Fruit fly (Drosophila melanogaster) whole organism, embryonic: Measurements from ENCODE around the gene hyd.
A peak's percentile ranks its signal among the peaks of the same experiment; 100 is the strongest.

Source experiments
- Aef1 ChIP-seq: fragments of 200-800 bp; sonication (Bioruptor generic); IDR thresholded peaks from 3 replicates; pipeline ENCODE4 v1.3.6; 2022; ENCODE audit warnings: missing biosample characterization, missing genetic modification characterization
- CG10565 ChIP-seq: fragments of 200-800 bp; sonication (Bioruptor generic); optimal IDR thresholded peaks from 3 replicates; lab custom pipeline; 2016; ENCODE audit warnings: missing biosample characterization, mild to moderate bottlenecking, missing genetic modification characterization
- CG10979 ChIP-seq: fragments of 200-800 bp; sonication (Bioruptor generic); optimal IDR thresholded peaks from 2 replicates; lab custom pipeline; 2018; ENCODE audit warnings: missing biosample characterization, mild to moderate bottlenecking, missing genetic modification characterization, moderate library complexity
- CG13424 ChIP-seq: fragments of 200-800 bp; sonication (Bioruptor generic); optimal IDR thresholded peaks from 2 replicates; lab custom pipeline; 2019; ENCODE audit warnings: missing biosample characterization, mild to moderate bottlenecking, missing genetic modification characterization, moderate library complexity
- CG15073 ChIP-seq: fragments of 200-800 bp; sonication (Bioruptor generic); optimal IDR thresholded peaks from 2 replicates; lab custom pipeline; 2016; ENCODE audit warnings: missing biosample characterization, missing genetic modification characterization
- CG16815 ChIP-seq: fragments of 200-800 bp; sonication (Bioruptor generic); optimal IDR thresholded peaks from 3 replicates; lab custom pipeline; 2017; ENCODE audit warnings: missing biosample characterization, mild to moderate bottlenecking, missing genetic modification characterization
- CG17802 ChIP-seq: fragments of 200-800 bp; sonication (Bioruptor generic); optimal IDR thresholded peaks from 2 replicates; lab custom pipeline; 2018; ENCODE audit warnings: missing biosample characterization, mild to moderate bottlenecking, missing genetic modification characterization, moderate library complexity
- CG18476 ChIP-seq: fragments of 200-800 bp; sonication (Bioruptor generic); optimal IDR thresholded peaks from 2 replicates; lab custom pipeline; 2016; ENCODE audit warnings: missing biosample characterization, mild to moderate bottlenecking, missing genetic modification characterization
- CG3838 ChIP-seq: fragments of 200-800 bp; sonication (Bioruptor generic); optimal IDR thresholded peaks from 3 replicates; lab custom pipeline; 2016; ENCODE audit warnings: missing biosample characterization, missing genetic modification characterization
- CG4282 ChIP-seq: fragments of 200-800 bp; sonication (Bioruptor generic); optimal IDR thresholded peaks from 2 replicates; lab custom pipeline; 2016; ENCODE audit warnings: missing biosample characterization, missing genetic modification characterization
- CG9609 ChIP-seq: fragments of 200-800 bp; sonication (Bioruptor generic); optimal IDR thresholded peaks from 3 replicates; lab custom pipeline; 2016; ENCODE audit warnings: missing biosample characterization, missing genetic modification characterization
- CkIIα-i1 ChIP-seq: fragments of 200-800 bp; sonication (Bioruptor generic); IDR thresholded peaks from 2 replicates; pipeline ENCODE4 v1.3.6; 2022; ENCODE audit warnings: missing biosample characterization, missing genetic modification characterization
- Dip2 ChIP-seq: fragments of 200-800 bp; sonication (Bioruptor generic); IDR thresholded peaks from 2 replicates; pipeline ENCODE4 v1.3.6; 2022; ENCODE audit warnings: missing biosample characterization, missing genetic modification characterization
- Fer3 ChIP-seq: fragments of 200-800 bp; sonication (Bioruptor generic); optimal IDR thresholded peaks from 2 replicates; lab custom pipeline; 2018; ENCODE audit warnings: missing biosample characterization, mild to moderate bottlenecking, missing genetic modification characterization, moderate library complexity
- Hr3 ChIP-seq: fragments of 200-800 bp; sonication (Bioruptor generic); optimal IDR thresholded peaks from 3 replicates; lab custom pipeline; 2016; ENCODE audit warnings: missing biosample characterization, missing genetic modification characterization
- Hr78 ChIP-seq, 2 experiments: fragments of 200-800 bp in 1 of 2; fragments of >200 bp in 1 of 2; sonication (Bioruptor generic) in 1 of 2; optimal IDR thresholded peaks; 2 replicates each; lab custom pipeline; 2017 to 2019; ENCODE audit warnings: missing biosample characterization in 2 of 2, missing genetic modification characterization in 2 of 2, mild to moderate bottlenecking in 1 of 2, moderate library complexity in 1 of 2
- Meics ChIP-seq: fragments of 200-800 bp; sonication (Bioruptor generic); optimal IDR thresholded peaks from 2 replicates; lab custom pipeline; 2017; ENCODE audit warnings: missing biosample characterization, mild to moderate bottlenecking, missing genetic modification characterization
- NC2β ChIP-seq: fragments of 200-800 bp; sonication (Bioruptor generic); optimal IDR thresholded peaks from 2 replicates; lab custom pipeline; 2016; ENCODE audit warnings: missing biosample characterization, missing genetic modification characterization
- NK7.1 ChIP-seq: fragments of 200-800 bp; sonication (Bioruptor generic); optimal IDR thresholded peaks from 3 replicates; lab custom pipeline; 2016; ENCODE audit warnings: missing biosample characterization, missing genetic modification characterization
- PHDP ChIP-seq: fragments of 200-800 bp; sonication (Bioruptor generic); optimal IDR thresholded peaks from 3 replicates; lab custom pipeline; 2018; ENCODE audit warnings: missing biosample characterization, mild to moderate bottlenecking, missing genetic modification characterization, moderate library complexity
- Pdp1 ChIP-seq, 2 experiments: fragments of 200-800 bp; sonication (Bioruptor generic); optimal IDR thresholded peaks; 3 replicates each; lab custom pipeline; 2016; ENCODE audit warnings: missing biosample characterization in 2 of 2, missing genetic modification characterization in 2 of 2, mild to moderate bottlenecking in 1 of 2, moderate library complexity in 1 of 2
- Side ChIP-seq: fragments of 200-800 bp; sonication (Bioruptor generic); optimal IDR thresholded peaks from 2 replicates; lab custom pipeline; 2016; ENCODE audit warnings: missing biosample characterization, missing genetic modification characterization
- Sin3A ChIP-seq: fragments of >200 bp; optimal IDR thresholded peaks from 2 replicates; lab custom pipeline; 2018
- Sry-β ChIP-seq: fragments of 200-800 bp; sonication (Bioruptor generic); optimal IDR thresholded peaks from 2 replicates; lab custom pipeline; 2018; ENCODE audit warnings: missing biosample characterization, mild to moderate bottlenecking, missing genetic modification characterization, moderate library complexity
- Trl ChIP-seq, 3 experiments: fragments of >200 bp in 2 of 3; fragments of 200-800 bp in 1 of 3; sonication (Bioruptor generic) in 1 of 3; optimal IDR thresholded peaks; 2 replicates in 1 of 3; 3 replicates in 2 of 3; lab custom pipeline; 2016 to 2017; ENCODE audit warnings: missing biosample characterization in 1 of 3, missing genetic modification characterization in 1 of 3
- Usf ChIP-seq: fragments of 200-800 bp; sonication (Bioruptor generic); optimal IDR thresholded peaks from 2 replicates; lab custom pipeline; 2017; ENCODE audit warnings: missing genotype, missing biosample characterization, missing genetic modification characterization
- Xrp1 ChIP-seq: fragments of 200-800 bp; sonication (Bioruptor generic); IDR thresholded peaks from 2 replicates; pipeline ENCODE4 v1.3.6; 2022; ENCODE audit warnings: missing biosample characterization, missing genetic modification characterization
- ap ChIP-seq: fragments of 200-800 bp; sonication (Bioruptor generic); IDR thresholded peaks from 2 replicates; pipeline ENCODE4 v1.3.6; 2022; ENCODE audit warnings: missing biosample characterization, missing genetic modification characterization
- ase ChIP-seq: fragments of 200-800 bp; sonication (Bioruptor generic); IDR thresholded peaks from 3 replicates; pipeline ENCODE4 v1.3.6; 2022; ENCODE audit warnings: missing biosample characterization, missing genetic modification characterization
- az2 ChIP-seq: fragments of 200-800 bp; sonication (Bioruptor generic); optimal IDR thresholded peaks from 3 replicates; lab custom pipeline; 2016; ENCODE audit warnings: missing biosample characterization, missing genetic modification characterization
- bigmax ChIP-seq: fragments of 200-800 bp; sonication (Bioruptor generic); optimal IDR thresholded peaks from 2 replicates; lab custom pipeline; 2018; ENCODE audit warnings: missing biosample characterization, mild to moderate bottlenecking, missing genetic modification characterization
- btn ChIP-seq: fragments of 200-800 bp; sonication (Bioruptor generic); optimal IDR thresholded peaks from 2 replicates; lab custom pipeline; 2016; ENCODE audit warnings: missing biosample characterization, missing genetic modification characterization
- crol ChIP-seq: fragments of 200-800 bp; sonication (Bioruptor generic); IDR thresholded peaks from 2 replicates; pipeline ENCODE4 v1.3.6; 2022; ENCODE audit warnings: missing biosample characterization, missing genetic modification characterization
- esg ChIP-seq: fragments of 200-800 bp; sonication (Bioruptor generic); conservative IDR thresholded peaks from 2 replicates; pipeline ENCODE4 v1.3.6; 2022; ENCODE audit warnings: missing biosample characterization, missing genetic modification characterization
- ftz-f1 ChIP-seq: fragments of 200-800 bp; sonication (Bioruptor generic); optimal IDR thresholded peaks from 2 replicates; lab custom pipeline; 2016; ENCODE audit warnings: missing biosample characterization, missing genetic modification characterization
- hkb ChIP-seq, 2 experiments: fragments of 200-800 bp in 1 of 2; fragments of >200 bp in 1 of 2; sonication (Bioruptor generic) in 1 of 2; IDR thresholded peaks in 1 of 2; optimal IDR thresholded peaks in 1 of 2; 2 replicates each; pipeline versions ENCODE4 v1.3.6 to Lab custom; 2017 to 2022; ENCODE audit warnings: missing biosample characterization in 1 of 2, missing genetic modification characterization in 1 of 2
- kni ChIP-seq: fragments of 200-800 bp; sonication (Bioruptor generic); optimal IDR thresholded peaks from 3 replicates; lab custom pipeline; 2017; ENCODE audit warnings: mild to moderate bottlenecking, missing biosample characterization, missing genetic modification reagents, missing genetic modification characterization
- lmd ChIP-seq: fragments of 200-800 bp; sonication (Bioruptor generic); IDR thresholded peaks from 2 replicates; pipeline ENCODE4 v1.3.6; 2022; ENCODE audit warnings: missing biosample characterization, missing genetic modification characterization
- maf-S ChIP-seq: fragments of 200-800 bp; sonication (Bioruptor generic); optimal IDR thresholded peaks from 2 replicates; lab custom pipeline; 2016; ENCODE audit warnings: missing biosample characterization, missing genetic modification characterization
- nerfin-1 ChIP-seq: fragments of 200-800 bp; sonication (Bioruptor generic); optimal IDR thresholded peaks from 3 replicates; lab custom pipeline; 2019; ENCODE audit warnings: missing biosample characterization, mild to moderate bottlenecking, missing genetic modification characterization, moderate library complexity
- rib ChIP-seq: fragments of 200-800 bp; sonication (Bioruptor generic); IDR thresholded peaks from 2 replicates; pipeline ENCODE4 v1.3.6; 2022; ENCODE audit warnings: missing biosample characterization, missing genetic modification characterization
- shn ChIP-seq: fragments of 200-800 bp; sonication (Bioruptor generic); optimal IDR thresholded peaks from 3 replicates; lab custom pipeline; 2016; ENCODE audit warnings: missing biosample characterization, missing genetic modification characterization
- stc ChIP-seq: fragments of 200-800 bp; sonication (Bioruptor generic); IDR thresholded peaks from 2 replicates; pipeline ENCODE4 v1.3.6; 2022; ENCODE audit warnings: missing biosample characterization, missing genetic modification characterization
- tgo ChIP-seq: fragments of 200-800 bp; sonication (Bioruptor generic); IDR thresholded peaks from 3 replicates; pipeline ENCODE4 v1.3.6; 2022; ENCODE audit warnings: missing biosample characterization, missing genetic modification characterization
- tll ChIP-seq, 2 experiments: fragments of 200-800 bp in 1 of 2; fragments of >200 bp in 1 of 2; sonication (Bioruptor generic) in 1 of 2; optimal IDR thresholded peaks; 2 replicates each; lab custom pipeline; 2017 to 2019; ENCODE audit warnings: missing biosample characterization in 2 of 2, missing genetic modification characterization in 2 of 2, mild to moderate bottlenecking in 1 of 2, moderate library complexity in 1 of 2
- trem ChIP-seq: fragments of 200-800 bp; optimal IDR thresholded peaks from 3 replicates; lab custom pipeline; 2019; ENCODE audit warnings: missing biosample characterization, mild to moderate bottlenecking, missing genetic modification characterization, moderate library complexity
- unpg ChIP-seq: fragments of 200-800 bp; sonication (Bioruptor generic); optimal IDR thresholded peaks from 3 replicates; lab custom pipeline; 2018; ENCODE audit warnings: missing biosample characterization, mild to moderate bottlenecking, missing genetic modification characterization, moderate library complexity
- z ChIP-seq: fragments of 200-800 bp; sonication (Bioruptor generic); IDR thresholded peaks from 3 replicates; pipeline ENCODE4 v1.3.6; 2022; ENCODE audit warnings: missing biosample characterization, missing genetic modification characterization

hyd gene

dm6 chr3R:9774147-9774546 is 48.7 kb upstream of the hyd start, which contains the start of gene Whamy (continued):
- TF ChIP-seq Sin3A (lab: Kevin White, UChicago) (no peak), Side (GFP tag; lab: Kevin White, UChicago) (no peak), Pdp1 (GFP tag; optimal IDR thresholded peaks at IDR 0.05; lab: Kevin White, UChicago) (peak in 1 of 2 experiments; percentile 9), Sry-β (GFP tag; lab: Kevin White, UChicago) (no peak), nerfin-1 (tag; lab: Kevin White, UChicago) (no peak), btn (GFP tag; lab: Kevin White, UChicago) (no peak), stc (GFP tag; lab: Robert Waterston, UW) (no peak)

DNA sequence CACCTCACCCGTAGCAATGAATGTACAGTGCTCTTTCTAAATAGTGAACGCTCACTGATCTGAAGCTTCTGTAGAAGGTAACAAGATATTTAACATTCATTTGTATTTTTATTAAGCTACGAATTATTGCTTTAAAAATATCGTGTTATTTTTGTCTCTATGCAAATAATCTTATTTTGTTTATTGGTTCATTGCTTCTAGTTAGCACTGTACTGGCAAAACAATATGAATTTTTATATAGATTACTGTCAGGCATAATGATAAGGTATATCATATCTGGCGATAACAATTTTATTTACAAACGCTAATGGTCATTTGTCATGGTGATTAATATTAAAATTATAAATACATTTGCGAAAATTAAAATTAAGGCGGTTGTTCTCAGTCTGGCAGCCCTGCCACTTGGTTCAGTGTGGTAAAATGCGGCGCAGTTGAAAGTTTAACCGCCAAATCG is 46.1 kb upstream of the hyd start, which contains the start of gene CG9471:
CG9471 (minus strand) TSS at position 24 of the 454 bp plus-strand sequence.
- TF ChIP-seq rib: peak; percentile 81
- TF ChIP-seq Trl (optimal IDR thresholded peaks at IDR 0.05; lab: Kevin White, UChicago): no peak
- peak; percentile 93 for TF ChIP-seq Trl (GFP tag; optimal IDR thresholded peaks at IDR 0.05; lab: Kevin White, UChicago)
- TF ChIP-seq z (GFP tag; lab: Robert Waterston, UW): peak; percentile 32; the same call in 2 of the 3 replicates
- TF ChIP-seq kni (GFP tag; lab: Kevin White, UChicago): peak; percentile 30
- TF ChIP-seq ap (GFP tag; lab: Robert Waterston, UW): peak; percentile 90
- peak; percentile 1 for TF ChIP-seq bigmax (GFP tag; lab: Kevin White, UChicago)
- peak in 1 of 2 experiments; percentile 73 for TF ChIP-seq Hr78 (GFP tag; optimal IDR thresholded peaks at IDR 0.05; lab: Kevin White, UChicago)
- TF ChIP-seq CG4282: peak; percentile 65
- TF ChIP-seq tgo (GFP tag; lab: Robert Waterston, UW): peak; percentile 92
- TF ChIP-seq Hr3: peak; percentile 91
- TF ChIP-seq Meics: peak; percentile 93
- TF ChIP-seq CG13424 (tag; lab: Kevin White, UChicago): peak; percentile 90
- peak; percentile 85 for TF ChIP-seq NK7.1
- peak; percentile 91 for TF ChIP-seq ase (GFP tag; lab: Robert Waterston, UW)
- TF ChIP-seq trem: peak; percentile 90
- peak; percentile 86 for TF ChIP-seq CG10979 (tag; lab: Kevin White, UChicago)
- TF ChIP-seq maf-S: peak; percentile 86
- TF ChIP-seq unpg (GFP tag; lab: Kevin White, UChicago): peak; percentile 94
- peak; percentile 92 for TF ChIP-seq esg (GFP tag; lab: Robert Waterston, UW)
- TF ChIP-seq crol (GFP tag; lab: Robert Waterston, UW): 0 out of 2 replicates have a peak, but pooled peaks have one; percentile 6
- TF ChIP-seq Aef1 (GFP tag; lab: Robert Waterston, UW): peak; percentile 91
- TF ChIP-seq CG18476: peak; percentile 89
- peak; percentile 84 for TF ChIP-seq CG9609 (GFP tag; lab: Kevin White, UChicago)
- peak; percentile 93 for TF ChIP-seq az2 (GFP tag; lab: Kevin White, UChicago)
- TF ChIP-seq Xrp1: peak; percentile 95
- TF ChIP-seq shn (GFP tag; lab: Kevin White, UChicago): peak; percentile 79
- TF ChIP-seq Dip2 (GFP tag; lab: Robert Waterston, UW): peak; percentile 25; the same call in 1 of the 2 replicates
- TF ChIP-seq CG17802 (tag; lab: Kevin White, UChicago): peak; percentile 50
- peak; percentile 29 for TF ChIP-seq ftz-f1
- peak; percentile 89 for TF ChIP-seq NC2β (GFP tag; lab: Kevin White, UChicago)
- peak; percentile 94 for TF ChIP-seq Fer3 (tag; lab: Kevin White, UChicago)
- TF ChIP-seq CG15073 (GFP tag; lab: Kevin White, UChicago): peak; percentile 31
- TF ChIP-seq CkIIα-i1: no peak
- TF ChIP-seq CG10565 (GFP tag; lab: Kevin White, UChicago): peak; percentile 64
- no peak for TF ChIP-seq tll (GFP tag; optimal IDR thresholded peaks at IDR 0.05; lab: Kevin White, UChicago)
- peak; percentile 95 for TF ChIP-seq PHDP
- no peak for TF ChIP-seq hkb (optimal IDR thresholded peaks at IDR 0.05; lab: Kevin White, UChicago)
- peak; percentile 95 for TF ChIP-seq hkb (GFP tag; IDR thresholded peaks at IDR 0.05; lab: Robert Waterston, UW)
- peak; percentile 87 for TF ChIP-seq CG16815 (GFP tag; lab: Kevin White, UChicago)
- TF ChIP-seq lmd: peak; percentile 92
- TF ChIP-seq CG3838 (GFP tag; lab: Kevin White, UChicago): peak; percentile 56
- TF ChIP-seq Usf (GFP tag; lab: Kevin White, UChicago): peak; percentile 73
